Worm (Caenorhabditis elegans) whole organism, midembryonic: ENCODE data around the gene cht-5.

Source experiments
- T22C8.4 ChIP-seq: fragments of 200-800 bp; sonication (Bioruptor generic); IDR thresholded peaks from 2 replicates; pipeline ENCODE4 v1.3.6; 2022; ENCODE audit warnings: missing genetic modification characterization, missing compliant biosample characterization
- cog-1 ChIP-seq: sonication (generic microtip); optimal IDR thresholded peaks from 2 replicates; lab custom pipeline; 2016; ENCODE audit warnings: missing genetic modification characterization, missing compliant biosample characterization
- flt-1 ChIP-seq: fragments of 200-800 bp; sonication (Bioruptor generic); IDR thresholded peaks from 2 replicates; pipeline ENCODE4 v1.3.6; 2022; ENCODE audit warnings: missing genetic modification characterization, missing compliant biosample characterization
- klf-2 ChIP-seq: fragments of 200-800 bp; sonication (Bioruptor generic); conservative IDR thresholded peaks from 2 replicates; pipeline ENCODE4 v1.3.6; 2022; ENCODE audit warnings: missing genetic modification reagents, missing genetic modification characterization, missing compliant biosample characterization
- med-1 ChIP-seq: sonication (generic microtip); optimal IDR thresholded peaks from 2 replicates; lab custom pipeline; 2017; ENCODE audit warnings: missing genetic modification characterization, mild to moderate bottlenecking, missing compliant biosample characterization, antibody characterized with exemption, missing genetic modification reagents; ENCODE audit not compliant: insufficient read depth
- ref-1 ChIP-seq: fragments of 200-800 bp; sonication (Bioruptor generic); conservative IDR thresholded peaks from 2 replicates; pipeline ENCODE4 v1.3.6; 2022; ENCODE audit warnings: missing genetic modification reagents, missing genetic modification characterization, missing compliant biosample characterization
- tab-1 ChIP-seq: fragments of 200-800 bp; sonication (Bioruptor generic); IDR thresholded peaks from 2 replicates; pipeline ENCODE4 v1.3.6; 2022; ENCODE audit warnings: missing genetic modification characterization, missing compliant biosample characterization
- ztf-23 ChIP-seq: fragments of 200-800 bp; sonication (Bioruptor generic); IDR thresholded peaks from 2 replicates; pipeline ENCODE4 v1.3.6; 2022; ENCODE audit warnings: missing genetic modification reagents, missing genetic modification characterization, missing compliant biosample characterization
- ztf-29 ChIP-seq: fragments of 200-800 bp; sonication (Bioruptor generic); IDR thresholded peaks from 2 replicates; pipeline ENCODE4 v1.3.6; 2022; ENCODE audit warnings: missing genetic modification reagents, missing genetic modification characterization, missing compliant biosample characterization

ce11 chrV:10111129-10111528, 3.3 kb upstream of the cht-5 start:
- TF ChIP-seq flt-1 = no peak
- no peak for TF ChIP-seq cog-1 (tag; lab: Kevin White, UChicago)
- no peak for TF ChIP-seq tab-1
- TF ChIP-seq ref-1 (GFP tag; lab: Robert Waterston, UW) = no peak
- no peak for TF ChIP-seq T22C8.4 (GFP tag; lab: Robert Waterston, UW)
- no peak for TF ChIP-seq med-1 (GFP tag; lab: Kevin White, UChicago)
- TF ChIP-seq ztf-23 = no peak
- TF ChIP-seq ztf-29 = no peak
- TF ChIP-seq klf-2 (GFP tag; lab: Robert Waterston, UW) = no peak
